Fruit fly (Drosophila melanogaster) S2 (cell line): Measurements from ENCODE around the gene shi.

Experiments
- CG8478 ChIP-seq: fragments of >200 bp; optimal IDR thresholded peaks from 2 replicates; lab custom pipeline; 2018
- CTCF ChIP-seq, 2 experiments: fragments of >200 bp; optimal IDR thresholded peaks; 2 replicates each; lab custom pipeline; 2018

dm6 chrX:15941527-15941926 is 49.6 kb downstream of the shi start:
- TF ChIP-seq CG8478 (lab: Kevin White, UChicago) = no peak
- TF ChIP-seq CTCF (optimal IDR thresholded peaks at IDR 0.05; lab: Kevin White, UChicago) = no peak
